Worm (Caenorhabditis elegans) whole organism, young adult: ENCODE measurements around the gene F54F11.1.

Experiments
- B0336.3 ChIP-seq: fragments of 200-800 bp; sonication (Bioruptor generic); IDR thresholded peaks from 2 replicates; pipeline ENCODE4 v1.3.6; 2022; ENCODE audit warnings: missing genetic modification characterization, missing compliant biosample characterization
- F33H1.4 ChIP-seq: fragments of 200-800 bp; sonication (Bioruptor generic); IDR thresholded peaks from 2 replicates; pipeline ENCODE4 v1.3.6; 2022; ENCODE audit warnings: missing genetic modification reagents, missing genetic modification characterization, missing compliant biosample characterization
- F39B2.1 ChIP-seq: fragments of 200-800 bp; sonication (Bioruptor generic); IDR thresholded peaks from 2 replicates; pipeline ENCODE4 v1.3.6; 2022; ENCODE audit warnings: missing genetic modification reagents, missing genetic modification characterization, missing compliant biosample characterization
- F57C9.4 ChIP-seq: sonication (generic microtip); optimal IDR thresholded peaks from 2 replicates; lab custom pipeline; 2017; ENCODE audit warnings: mild to moderate bottlenecking, missing genetic modification characterization, missing compliant biosample characterization
- K12H6.12 ChIP-seq: fragments of 200-800 bp; sonication (Bioruptor generic); optimal IDR thresholded peaks from 2 replicates; lab custom pipeline; 2018; ENCODE audit warnings: mild to moderate bottlenecking, missing genetic modification characterization, missing compliant biosample characterization
- T26A5.8 ChIP-seq: sonication (generic microtip); optimal IDR thresholded peaks from 2 replicates; lab custom pipeline; 2016; ENCODE audit warnings: missing genetic modification characterization, missing compliant biosample characterization
- Y53G8AR.9 ChIP-seq: fragments of 200-800 bp; sonication (Bioruptor generic); conservative IDR thresholded peaks from 2 replicates; pipeline ENCODE4 v1.3.6; 2022; ENCODE audit warnings: missing genetic modification reagents, missing genetic modification characterization, missing compliant biosample characterization
- Y56A3A.18 ChIP-seq: fragments of 200-800 bp; sonication (Bioruptor generic); IDR thresholded peaks from 2 replicates; pipeline ENCODE4 v1.3.6; 2022; ENCODE audit warnings: missing genetic modification reagents, missing genetic modification characterization, missing compliant biosample characterization
- ZK185.1 ChIP-seq: sonication (generic microtip); optimal IDR thresholded peaks from 2 replicates; lab custom pipeline; 2016; ENCODE audit warnings: mild to moderate bottlenecking, missing genetic modification characterization, missing compliant biosample characterization; ENCODE audit not compliant: poor library complexity, severe bottlenecking
- aptf-2 ChIP-seq: fragments of 200-800 bp; sonication (Bioruptor generic); conservative IDR thresholded peaks from 2 replicates; pipeline ENCODE4 v1.3.6; 2022; ENCODE audit warnings: missing genetic modification reagents, missing genetic modification characterization, missing compliant biosample characterization
- aptf-3 ChIP-seq: fragments of 200-800 bp; sonication (Bioruptor generic); IDR thresholded peaks from 2 replicates; pipeline ENCODE4 v1.3.6; 2022; ENCODE audit warnings: missing genetic modification characterization, missing compliant biosample characterization
- atf-7 ChIP-seq: sonication (generic microtip); optimal IDR thresholded peaks from 2 replicates; lab custom pipeline; 2017; ENCODE audit warnings: mild to moderate bottlenecking, missing genetic modification characterization, missing compliant biosample characterization
- attf-3 ChIP-seq: fragments of 200-800 bp; sonication (Bioruptor generic); conservative IDR thresholded peaks from 2 replicates; pipeline ENCODE4 v1.3.6; 2022; ENCODE audit warnings: missing genetic modification reagents, missing genetic modification characterization, missing compliant biosample characterization
- attf-5 ChIP-seq: fragments of 200-800 bp; sonication (Bioruptor generic); optimal IDR thresholded peaks from 2 replicates; lab custom pipeline; 2018; ENCODE audit warnings: mild to moderate bottlenecking, missing genetic modification characterization, missing compliant biosample characterization
- attf-6 ChIP-seq: fragments of 200-800 bp; sonication (Bioruptor generic); IDR thresholded peaks from 2 replicates; pipeline ENCODE4 v1.3.6; 2022; ENCODE audit warnings: missing genetic modification reagents, missing genetic modification characterization, missing compliant biosample characterization
- ccch-3 ChIP-seq: fragments of 200-800 bp; sonication (Bioruptor generic); optimal IDR thresholded peaks from 2 replicates; lab custom pipeline; 2018; ENCODE audit warnings: mild to moderate bottlenecking, missing genetic modification characterization, missing compliant biosample characterization
- ceh-100 ChIP-seq: fragments of 200-800 bp; sonication (Bioruptor generic); IDR thresholded peaks from 2 replicates; pipeline ENCODE4 v1.3.6; 2022; ENCODE audit warnings: missing genetic modification reagents, missing genetic modification characterization, missing compliant biosample characterization
- ceh-58 ChIP-seq: fragments of 200-800 bp; sonication (Bioruptor generic); IDR thresholded peaks from 2 replicates; pipeline ENCODE4 v1.3.6; 2022; ENCODE audit warnings: missing genetic modification characterization, missing compliant biosample characterization
- ceh-79 ChIP-seq: sonication (generic microtip); optimal IDR thresholded peaks from 2 replicates; lab custom pipeline; 2017; ENCODE audit warnings: mild to moderate bottlenecking, missing genetic modification characterization, missing compliant biosample characterization
- chd-7 ChIP-seq: sonication (generic microtip); optimal IDR thresholded peaks from 2 replicates; lab custom pipeline; 2016; ENCODE audit warnings: mild to moderate bottlenecking, missing genetic modification characterization, moderate library complexity, missing compliant biosample characterization
- egl-18 ChIP-seq: fragments of 200-800 bp; sonication (Bioruptor generic); IDR thresholded peaks from 2 replicates; pipeline ENCODE4 v1.3.6; 2022; ENCODE audit warnings: missing genetic modification reagents, missing genetic modification characterization, missing compliant biosample characterization
- ekl-4 ChIP-seq: fragments of 200-800 bp; sonication (Bioruptor generic); IDR thresholded peaks from 2 replicates; pipeline ENCODE4 v1.3.6; 2022; ENCODE audit warnings: missing genetic modification reagents, missing genetic modification characterization, missing compliant biosample characterization
- gei-17 ChIP-seq: fragments of 200-800 bp; sonication (Bioruptor generic); optimal IDR thresholded peaks from 2 replicates; lab custom pipeline; 2018; ENCODE audit warnings: mild to moderate bottlenecking, missing genetic modification characterization, missing compliant biosample characterization
- him-1 ChIP-seq: sonication (generic microtip); optimal IDR thresholded peaks from 2 replicates; lab custom pipeline; 2016; ENCODE audit warnings: missing genotype, missing genetic modification reagents, missing genetic modification characterization, missing compliant biosample characterization
- hlh-12 ChIP-seq: sonication (generic microtip); optimal IDR thresholded peaks from 2 replicates; lab custom pipeline; 2016; ENCODE audit warnings: missing genetic modification characterization, missing compliant biosample characterization
- hlh-26 ChIP-seq: fragments of 200-800 bp; sonication (Bioruptor generic); conservative IDR thresholded peaks from 2 replicates; pipeline ENCODE4 v1.3.6; 2022; ENCODE audit warnings: missing genetic modification reagents, missing genetic modification characterization, missing compliant biosample characterization
- hmg-1.2 ChIP-seq: fragments of 200-800 bp; sonication (Bioruptor generic); IDR thresholded peaks from 2 replicates; pipeline ENCODE4 v1.3.6; 2022; ENCODE audit warnings: missing genetic modification reagents, missing genetic modification characterization, missing compliant biosample characterization
- hmg-20 ChIP-seq: fragments of 200-800 bp; sonication (Bioruptor generic); IDR thresholded peaks from 2 replicates; pipeline ENCODE4 v1.3.6; 2022; ENCODE audit warnings: missing genetic modification reagents, missing genetic modification characterization, missing compliant biosample characterization
- hrde-1 ChIP-seq: sonication (generic microtip); optimal IDR thresholded peaks from 2 replicates; lab custom pipeline; 2016; ENCODE audit warnings: missing genetic modification characterization, mild to moderate bottlenecking, missing compliant biosample characterization, moderate library complexity, missing genotype, missing genetic modification reagents, borderline replicate concordance
- hsf-1 ChIP-seq: fragments of 200-800 bp; sonication (Bioruptor generic); IDR thresholded peaks from 2 replicates; pipeline ENCODE4 v1.3.6; 2022; ENCODE audit warnings: missing genetic modification reagents, missing genetic modification characterization, missing compliant biosample characterization
- lin-26 ChIP-seq: fragments of 200-800 bp; sonication (Bioruptor generic); IDR thresholded peaks from 2 replicates; pipeline ENCODE4 v1.3.6; 2022; ENCODE audit warnings: missing genetic modification reagents, missing genetic modification characterization, missing compliant biosample characterization
- lsl-1 ChIP-seq: fragments of 200-800 bp; sonication (Bioruptor generic); optimal IDR thresholded peaks from 2 replicates; lab custom pipeline; 2018; ENCODE audit warnings: mild to moderate bottlenecking, missing genetic modification characterization, moderate library complexity, missing compliant biosample characterization
- lsy-27 ChIP-seq: sonication (generic microtip); optimal IDR thresholded peaks from 2 replicates; lab custom pipeline; 2017; ENCODE audit warnings: missing genetic modification characterization, mild to moderate bottlenecking, missing compliant biosample characterization, antibody characterized with exemption, missing genotype, borderline replicate concordance; ENCODE audit not compliant: insufficient read depth
- madf-8 ChIP-seq: fragments of 200-800 bp; sonication (Bioruptor generic); conservative IDR thresholded peaks from 2 replicates; pipeline ENCODE4 v1.3.6; 2022; ENCODE audit warnings: missing genetic modification reagents, missing genetic modification characterization, missing compliant biosample characterization
- mcd-1 ChIP-seq: fragments of 200-800 bp; sonication (Bioruptor generic); IDR thresholded peaks from 2 replicates; pipeline ENCODE4 v1.3.6; 2022; ENCODE audit warnings: missing genetic modification reagents, missing genetic modification characterization, missing compliant biosample characterization
- nfya-2 ChIP-seq: fragments of 200-800 bp; sonication (Bioruptor generic); IDR thresholded peaks from 2 replicates; pipeline ENCODE4 v1.3.6; 2022; ENCODE audit warnings: missing genetic modification reagents, missing genetic modification characterization, missing compliant biosample characterization
- nhr-120 ChIP-seq: fragments of 200-800 bp; sonication (Bioruptor generic); IDR thresholded peaks from 2 replicates; pipeline ENCODE4 v1.3.6; 2022; ENCODE audit warnings: missing genetic modification characterization, missing compliant biosample characterization
- nhr-27 ChIP-seq: fragments of 200-800 bp; sonication (Bioruptor generic); optimal IDR thresholded peaks from 2 replicates; lab custom pipeline; 2018; ENCODE audit warnings: mild to moderate bottlenecking, missing genetic modification characterization, moderate library complexity, missing compliant biosample characterization
- nhr-80 ChIP-seq: sonication (generic microtip); optimal IDR thresholded peaks from 2 replicates; lab custom pipeline; 2016; ENCODE audit warnings: missing genetic modification characterization, missing compliant biosample characterization
- pbrm-1 ChIP-seq: fragments of 200-800 bp; sonication (Bioruptor generic); IDR thresholded peaks from 2 replicates; pipeline ENCODE4 v1.3.6; 2022; ENCODE audit warnings: missing genetic modification reagents, missing genetic modification characterization, missing compliant biosample characterization
- rcor-1 ChIP-seq: fragments of 200-800 bp; sonication (Bioruptor generic); IDR thresholded peaks from 2 replicates; pipeline ENCODE4 v1.3.6; 2022; ENCODE audit warnings: missing genetic modification reagents, missing genetic modification characterization, missing compliant biosample characterization
- rec-8 ChIP-seq, 2 experiments: sonication (generic microtip); optimal IDR thresholded peaks; 2 replicates each; lab custom pipeline; 2016; ENCODE audit warnings: mild to moderate bottlenecking in 2 of 2, missing genetic modification characterization in 2 of 2, missing genetic modification reagents in 2 of 2, missing genotype in 2 of 2, missing biosample characterization in 1 of 2, missing compliant biosample characterization in 1 of 2, moderate library complexity in 1 of 2
- snpc-1.1 ChIP-seq: sonication (generic microtip); optimal IDR thresholded peaks from 2 replicates; lab custom pipeline; 2017; ENCODE audit warnings: missing genetic modification characterization, mild to moderate bottlenecking, missing compliant biosample characterization, antibody characterized with exemption, moderate library complexity, missing genotype, missing genetic modification reagents; ENCODE audit not compliant: insufficient read depth
- somi-1 ChIP-seq: fragments of 200-800 bp; sonication (Bioruptor generic); optimal IDR thresholded peaks from 2 replicates; lab custom pipeline; 2018; ENCODE audit warnings: mild to moderate bottlenecking, missing genetic modification characterization, missing compliant biosample characterization
- unc-62 ChIP-seq: fragments of 150-350 bp; optimal IDR thresholded peaks from 2 replicates; lab custom pipeline; 2014; ENCODE audit warnings: missing biosample characterization, missing genetic modification reagents, missing genetic modification characterization
- ztf-18 ChIP-seq: sonication (generic microtip); optimal IDR thresholded peaks from 2 replicates; lab custom pipeline; 2016; ENCODE audit warnings: missing genotype, mild to moderate bottlenecking, missing genetic modification characterization, missing compliant biosample characterization

F54F11.1 gene

DNA sequence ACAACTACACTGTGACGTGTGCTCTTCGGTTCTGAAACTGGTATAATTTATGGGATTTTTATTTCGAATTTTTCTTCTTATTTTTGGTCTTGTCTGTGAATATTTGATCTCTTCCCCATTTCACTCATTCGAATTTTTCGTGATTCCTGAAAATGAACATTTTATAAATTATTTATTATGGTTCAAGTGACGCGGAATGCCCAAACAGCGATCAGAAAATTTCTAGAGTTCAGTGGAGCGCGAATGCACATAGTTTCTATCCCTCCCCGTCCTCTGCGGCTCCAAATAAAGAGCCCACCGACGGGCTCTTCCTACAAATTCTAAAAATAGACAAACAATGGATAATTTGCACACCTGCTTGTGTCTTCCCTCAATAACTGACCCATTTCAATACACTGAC lies at the start of gene F54F11.1:
Gene F54F11.1 (plus strand): TSS at position 301 of the 400 bp plus-strand sequence.
- TF ChIP-seq ceh-100 (GFP tag; lab: Robert Waterston, UW) (no peak), ceh-79 (no peak), lsy-27 (tag; lab: Kevin White, UChicago) (no peak), pbrm-1 (GFP tag; lab: Robert Waterston, UW) (no peak), rcor-1 (no peak), unc-62 (GFP tag; lab: Kevin White, UChicago) (no peak), nhr-80 (tag; lab: Kevin White, UChicago) (no peak), chd-7 (tag; lab: Kevin White, UChicago) (no peak), hmg-20 (GFP tag; lab: Robert Waterston, UW) (no peak), F39B2.1 (no peak), rec-8 (tag; optimal IDR thresholded peaks at IDR 0.05; lab: Kevin White, UChicago) (no peak), hlh-12 (tag; lab: Kevin White, UChicago) (no peak), hrde-1 (tag; lab: Kevin White, UChicago) (no peak), ekl-4 (GFP tag; lab: Robert Waterston, UW) (no peak), nhr-120 (GFP tag; lab: Robert Waterston, UW) (no peak), F57C9.4 (tag; lab: Kevin White, UChicago) (no peak), attf-6 (GFP tag; lab: Robert Waterston, UW) (no peak), hlh-26 (GFP tag; lab: Robert Waterston, UW) (no peak), ccch-3 (GFP tag; lab: Kevin White, UChicago) (no peak)

- TF ChIP-seq nhr-27 (tag; lab: Kevin White, UChicago) (no peak), him-1 (tag; lab: Kevin White, UChicago) (no peak), hsf-1 (GFP tag; lab: Robert Waterston, UW) (no peak)
- TF ChIP-seq, all 124 proteins: peak for 0
Measured at ce11 chrII:13454839-13455238, 48.9 kb upstream of the F54F11.1 start.

DNA sequence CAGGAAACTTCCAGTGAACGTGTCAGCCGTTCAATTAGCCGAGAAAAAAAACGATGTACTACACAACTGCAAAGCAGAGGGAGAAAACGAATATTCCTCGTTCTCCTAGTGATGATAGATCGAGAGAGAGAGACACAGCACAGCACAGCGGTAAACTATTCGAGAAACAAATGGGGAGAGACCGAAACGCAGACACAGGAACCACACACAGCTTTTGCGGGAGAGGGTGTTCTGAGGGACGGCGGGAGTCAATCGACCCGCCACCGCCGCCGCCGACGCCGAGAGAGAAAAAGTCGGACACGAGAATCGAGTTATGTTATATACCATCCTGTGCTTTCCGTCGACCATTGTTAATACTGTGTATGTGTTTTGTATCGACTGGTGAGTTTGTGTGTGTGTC lies 47.1 kb upstream of the F54F11.1 start:
- TF ChIP-seq mcd-1 (GFP tag; lab: Robert Waterston, UW) (no peak), attf-6 (GFP tag; lab: Robert Waterston, UW) (no peak), attf-3 (GFP tag; lab: Robert Waterston, UW) (no peak), gei-17 (GFP tag; lab: Kevin White, UChicago) (no peak), lsl-1 (GFP tag; lab: Kevin White, UChicago) (no peak), ZK185.1 (tag; lab: Kevin White, UChicago) (no peak), T26A5.8 (tag; lab: Kevin White, UChicago) (no peak), snpc-1.1 (tag; lab: Kevin White, UChicago) (no peak), hmg-1.2 (0 out of 2 replicates have a peak, but pooled peaks have one; percentile 29), Y56A3A.18 (no peak), K12H6.12 (tag; lab: Kevin White, UChicago) (no peak), somi-1 (no peak), atf-7 (tag; lab: Kevin White, UChicago) (no peak), lin-26 (0 out of 2 replicates have a peak, but pooled peaks have one; percentile 49), ceh-58 (GFP tag; lab: Robert Waterston, UW) (no peak), ztf-18 (tag; lab: Kevin White, UChicago) (no peak), Y53G8AR.9 (no peak), B0336.3 (GFP tag; lab: Robert Waterston, UW) (0 out of 2 replicates have a peak, but pooled peaks have one; percentile 20), aptf-2 (no peak), F33H1.4 (no peak), him-1 (tag; lab: Kevin White, UChicago) (no peak), attf-5 (peak; percentile 36), egl-18 (GFP tag; lab: Robert Waterston, UW) (no peak), nfya-2 (GFP tag; lab: Robert Waterston, UW) (no peak), madf-8 (GFP tag; lab: Robert Waterston, UW) (no peak), aptf-3 (GFP tag; lab: Robert Waterston, UW) (no peak), nhr-80 (tag; lab: Kevin White, UChicago) (peak; percentile 59)
